Worm (Caenorhabditis elegans): ENCODE data around the gene M03E7.2.

ce11 chrV:5610186-5610585 is 7.2 kb upstream of the M03E7.2 start:
- TF ChIP-seq C34F6.9 (tag; optimal IDR thresholded peaks at IDR 0.05), result no peak
- no peak for TF ChIP-seq Y55F3AM.14 (GFP tag; optimal IDR thresholded peaks at IDR 0.05)
- TF ChIP-seq mdl-1 (tag; optimal IDR thresholded peaks at IDR 0.05), result no peak
- no peak for TF ChIP-seq R02D3.7 (tag; optimal IDR thresholded peaks at IDR 0.05)
- TF ChIP-seq egl-27 (tag; optimal IDR thresholded peaks at IDR 0.05), result no peak

All from whole organism, L2 larva.